Worm (Caenorhabditis elegans): ENCODE measurements around the gene srh-137.

Gene srh-137

ce11 chrV:16697178-16697577, 19.3 kb downstream of the srh-137 start, which contains the start of gene srw-41:
TSS of gene srw-41 (plus strand) at chrV:16697478.
- no peak for TF ChIP-seq ceh-14 (tag; optimal IDR thresholded peaks at IDR 0.05)
- TF ChIP-seq pag-3 (tag; optimal IDR thresholded peaks at IDR 0.05; ENCODE audit: borderline replicate concordance) = no peak
- TF ChIP-seq pqm-1 (tag; optimal IDR thresholded peaks at IDR 0.05) = no peak
- TF ChIP-seq T23F11.4 (GFP tag; optimal IDR thresholded peaks at IDR 0.05) = no peak
- TF ChIP-seq pat-9 (tag; optimal IDR thresholded peaks at IDR 0.05) = no peak
- no peak for TF ChIP-seq ceh-48 (tag; optimal IDR thresholded peaks at IDR 0.05)
- TF ChIP-seq sox-2 (GFP tag; IDR thresholded peaks at IDR 0.05) = no peak
- no peak for TF ChIP-seq pax-1 (tag; optimal IDR thresholded peaks at IDR 0.05)
- TF ChIP-seq ceh-30 (tag; optimal IDR thresholded peaks at IDR 0.05) = no peak
- TF ChIP-seq ceh-34 (tag; optimal IDR thresholded peaks at IDR 0.05) = no peak

- TF ChIP-seq pha-4 (tag; optimal IDR thresholded peaks at IDR 0.05) (no peak), ahr-1 (tag; optimal IDR thresholded peaks at IDR 0.05) (no peak), ceh-34 (tag; optimal IDR thresholded peaks at IDR 0.05) (no peak), nhr-232 (tag; optimal IDR thresholded peaks at IDR 0.05) (no peak), hlh-30 (tag; optimal IDR thresholded peaks at IDR 0.05; ENCODE audit: insufficient read depth) (no peak)
These were observed 21.0 kb downstream of the srh-137 start for ce11 chrV:16695499-16695898.

ce11 chrV:16694538-16694937, 21.9 kb downstream of the srh-137 start, which contains the start of gene srz-101:
TSS of gene srz-101 (plus strand) at chrV:16694838.
- TF ChIP-seq elt-2 (tag; optimal IDR thresholded peaks at IDR 0.05) = no peak
- no peak for TF ChIP-seq C08G9.2 (tag; optimal IDR thresholded peaks at IDR 0.05)
- no peak for TF ChIP-seq unc-3 (GFP tag; conservative IDR thresholded peaks at IDR 0.05)
- no peak for TF ChIP-seq unc-3 (tag; optimal IDR thresholded peaks at IDR 0.05)
- no peak for TF ChIP-seq rnt-1 (tag; optimal IDR thresholded peaks at IDR 0.05)

ce11 chrV:16693732-16694131, 22.7 kb downstream of the srh-137 start, which contains the start of gene srw-42:
TSS of gene srw-42 (minus strand) at chrV:16693832.
- TF ChIP-seq sox-2 (GFP tag; IDR thresholded peaks at IDR 0.05) (no peak), T23F11.4 (GFP tag; optimal IDR thresholded peaks at IDR 0.05) (no peak), pros-1 (tag; optimal IDR thresholded peaks at IDR 0.05) (no peak), dmd-4 (tag; optimal IDR thresholded peaks at IDR 0.05; ENCODE audit: borderline replicate concordance) (no peak), Y22D7AL.16 (tag; optimal IDR thresholded peaks at IDR 0.05) (no peak), gmeb-2 (tag; optimal IDR thresholded peaks at IDR 0.05) (no peak), fkh-10 (GFP tag; optimal IDR thresholded peaks at IDR 0.05) (no peak), ama-1 (optimal IDR thresholded peaks at IDR 0.05) (no peak), unc-42 (tag; optimal IDR thresholded peaks at IDR 0.05) (no peak), unc-55 (GFP tag; optimal IDR thresholded peaks at IDR 0.05) (no peak), elt-2 (tag; optimal IDR thresholded peaks at IDR 0.05) (no peak), pax-1 (tag; optimal IDR thresholded peaks at IDR 0.05) (no peak), C08G9.2 (tag; optimal IDR thresholded peaks at IDR 0.05) (no peak), eyg-1 (tag; optimal IDR thresholded peaks at IDR 0.05) (no peak), ets-4 (tag; optimal IDR thresholded peaks at IDR 0.05) (no peak), ceh-31 (tag; optimal IDR thresholded peaks at IDR 0.05) (no peak)

- TF ChIP-seq ceh-19 (GFP tag; optimal IDR thresholded peaks at IDR 0.05) = no peak
- no peak for TF ChIP-seq lim-6 (tag; optimal IDR thresholded peaks at IDR 0.05)
- TF ChIP-seq ceh-22 (tag; optimal IDR thresholded peaks at IDR 0.05) = no peak
- TF ChIP-seq sox-4 (tag; optimal IDR thresholded peaks at IDR 0.05) = no peak
- TF ChIP-seq fkh-6 (tag; optimal IDR thresholded peaks at IDR 0.05) = no peak
- no peak for TF ChIP-seq syd-9 (tag; optimal IDR thresholded peaks at IDR 0.05)
- TF ChIP-seq pat-9 (tag; optimal IDR thresholded peaks at IDR 0.05) = no peak
- TF ChIP-seq ceh-24 (tag; optimal IDR thresholded peaks at IDR 0.05) = no peak
- TF ChIP-seq ceh-48 (tag; optimal IDR thresholded peaks at IDR 0.05) = no peak
- no peak for TF ChIP-seq pax-1 (tag; optimal IDR thresholded peaks at IDR 0.05)
- TF ChIP-seq rnt-1 (tag; optimal IDR thresholded peaks at IDR 0.05) = no peak
- no peak for TF ChIP-seq C38D4.7 (GFP tag; optimal IDR thresholded peaks at IDR 0.05)
- TF ChIP-seq pha-4 (tag; optimal IDR thresholded peaks at IDR 0.05) = no peak
These were observed 23.5 kb downstream of the srh-137 start for ce11 chrV:16692988-16693387.
